Fruit fly (Drosophila melanogaster) whole organism, embryonic: Measurements from ENCODE around the gene Ufd1.

Source experiments
- B-H2 ChIP-seq: fragments of 200-800 bp; sonication (Bioruptor generic); optimal IDR thresholded peaks from 2 replicates; lab custom pipeline; 2018; ENCODE audit warnings: missing biosample characterization, mild to moderate bottlenecking, missing genetic modification characterization
- CG2678 ChIP-seq: fragments of 200-800 bp; sonication (Bioruptor generic); optimal IDR thresholded peaks from 3 replicates; lab custom pipeline; 2019; ENCODE audit warnings: missing biosample characterization, mild to moderate bottlenecking, missing genetic modification characterization, moderate library complexity
- ewg ChIP-seq: fragments of 200-800 bp; sonication (Bioruptor generic); optimal IDR thresholded peaks from 3 replicates; lab custom pipeline; 2017; ENCODE audit warnings: mild to moderate bottlenecking, missing biosample characterization, missing genetic modification reagents, missing genetic modification characterization

- peak; percentile 97 for TF ChIP-seq CG2678 (tag; lab: Kevin White, UChicago)
- TF ChIP-seq B-H2: no peak
- TF ChIP-seq ewg (GFP tag; lab: Kevin White, UChicago): peak; percentile 93
These were observed 38.3 kb downstream of the Ufd1 start for dm6 chr3L:11084557-11085231.
